Fruit fly (Drosophila melanogaster) whole organism, embryonic: ENCODE results near the gene CG33282.

Source experiments
- Adf1 ChIP-seq: fragments of 200-800 bp; sonication (Bioruptor generic); IDR thresholded peaks from 2 replicates; pipeline ENCODE4 v1.3.6; 2022; ENCODE audit warnings: missing biosample characterization, missing genetic modification characterization
- BtbVII ChIP-seq: fragments of 200-800 bp; sonication (Bioruptor generic); optimal IDR thresholded peaks from 3 replicates; lab custom pipeline; 2017; ENCODE audit warnings: missing biosample characterization, mild to moderate bottlenecking, missing genetic modification characterization
- C15 ChIP-seq: fragments of 200-800 bp; sonication (Bioruptor generic); IDR thresholded peaks from 3 replicates; pipeline ENCODE4 v1.3.6; 2022; ENCODE audit warnings: missing biosample characterization, missing genetic modification characterization
- CG12155 ChIP-seq: fragments of 200-800 bp; sonication (Bioruptor generic); optimal IDR thresholded peaks from 3 replicates; lab custom pipeline; 2016; ENCODE audit warnings: missing biosample characterization, missing genetic modification characterization
- CG13424 ChIP-seq: fragments of 200-800 bp; sonication (Bioruptor generic); optimal IDR thresholded peaks from 2 replicates; lab custom pipeline; 2019; ENCODE audit warnings: missing biosample characterization, mild to moderate bottlenecking, missing genetic modification characterization, moderate library complexity
- CG14860 ChIP-seq: fragments of 200-800 bp; sonication (Bioruptor generic); IDR thresholded peaks from 3 replicates; pipeline ENCODE4 v1.3.6; 2022; ENCODE audit warnings: missing biosample characterization, missing genetic modification characterization; ENCODE audit not compliant: partially characterized antibody
- CG15073 ChIP-seq: fragments of 200-800 bp; sonication (Bioruptor generic); optimal IDR thresholded peaks from 2 replicates; lab custom pipeline; 2016; ENCODE audit warnings: missing biosample characterization, missing genetic modification characterization
- CG34422 ChIP-seq: fragments of 200-800 bp; sonication (Bioruptor generic); IDR thresholded peaks from 3 replicates; pipeline ENCODE4 v1.3.6; 2022; ENCODE audit warnings: missing biosample characterization, missing genetic modification characterization
- CG3847 ChIP-seq: fragments of 200-800 bp; sonication (Bioruptor generic); IDR thresholded peaks from 2 replicates; pipeline ENCODE4 v1.3.6; 2022; ENCODE audit warnings: missing biosample characterization, missing genetic modification characterization
- CG3995 ChIP-seq: fragments of 200-800 bp; sonication (Bioruptor generic); optimal IDR thresholded peaks from 3 replicates; lab custom pipeline; 2016; ENCODE audit warnings: missing biosample characterization, missing genetic modification characterization
- CG6683 ChIP-seq: fragments of 200-800 bp; sonication (Bioruptor generic); optimal IDR thresholded peaks from 2 replicates; lab custom pipeline; 2017; ENCODE audit warnings: missing biosample characterization, mild to moderate bottlenecking, missing genetic modification characterization, missing genetic modification reagents
- CG8359 ChIP-seq: fragments of 200-800 bp; sonication (Bioruptor generic); optimal IDR thresholded peaks from 2 replicates; lab custom pipeline; 2017; ENCODE audit warnings: missing biosample characterization, mild to moderate bottlenecking, missing genetic modification characterization, borderline replicate concordance
- D19A ChIP-seq: fragments of 200-800 bp; optimal IDR thresholded peaks from 3 replicates; lab custom pipeline; 2019; ENCODE audit warnings: missing biosample characterization, mild to moderate bottlenecking, missing genetic modification characterization, moderate library complexity
- E2f1 ChIP-seq: fragments of 200-800 bp; sonication (Bioruptor generic); IDR thresholded peaks from 2 replicates; pipeline ENCODE4 v1.3.6; 2022; ENCODE audit warnings: missing biosample characterization, missing genetic modification characterization
- ERR ChIP-seq: fragments of 200-800 bp; sonication (Bioruptor generic); optimal IDR thresholded peaks from 2 replicates; lab custom pipeline; 2016; ENCODE audit warnings: missing biosample characterization, missing genetic modification characterization
- Hmr ChIP-seq: fragments of 200-800 bp; sonication (Bioruptor generic); optimal IDR thresholded peaks from 3 replicates; lab custom pipeline; 2017; ENCODE audit warnings: mild to moderate bottlenecking, missing biosample characterization, missing genetic modification reagents, missing genetic modification characterization
- Hr39 ChIP-seq: fragments of >200 bp; optimal IDR thresholded peaks from 2 replicates; lab custom pipeline; 2017
- Lpt ChIP-seq: fragments of >200 bp; optimal IDR thresholded peaks from 2 replicates; lab custom pipeline; 2018; ENCODE audit warnings: missing biosample characterization, missing genetic modification characterization
- Rx ChIP-seq: fragments of 200-800 bp; sonication (Bioruptor generic); IDR thresholded peaks from 2 replicates; pipeline ENCODE4 v1.3.6; 2022; ENCODE audit warnings: missing biosample characterization, missing genetic modification characterization
- Sry-β ChIP-seq: fragments of 200-800 bp; sonication (Bioruptor generic); optimal IDR thresholded peaks from 2 replicates; lab custom pipeline; 2018; ENCODE audit warnings: missing biosample characterization, mild to moderate bottlenecking, missing genetic modification characterization, moderate library complexity
- Stat92E ChIP-seq, 3 experiments: fragments of >200 bp in 2 of 3; fragments of 200-800 bp in 1 of 3; sonication (Bioruptor generic) in 1 of 3; optimal IDR thresholded peaks; 2 replicates each; lab custom pipeline; 2017 to 2019; ENCODE audit warnings: missing biosample characterization in 3 of 3, missing genetic modification characterization in 3 of 3, mild to moderate bottlenecking in 1 of 3, moderate library complexity in 1 of 3
- ab ChIP-seq: fragments of 200-800 bp; sonication (Bioruptor generic); optimal IDR thresholded peaks from 2 replicates; lab custom pipeline; 2016; ENCODE audit warnings: missing biosample characterization, missing genetic modification characterization
- ac ChIP-seq: fragments of 200-800 bp; sonication (Bioruptor generic); optimal IDR thresholded peaks from 3 replicates; lab custom pipeline; 2017; ENCODE audit warnings: missing biosample characterization, mild to moderate bottlenecking, missing genetic modification characterization
- ato ChIP-seq: fragments of 200-800 bp; sonication (Bioruptor generic); IDR thresholded peaks from 2 replicates; pipeline ENCODE4 v1.3.6; 2022; ENCODE audit warnings: missing biosample characterization, missing genetic modification characterization; ENCODE audit not compliant: partially characterized antibody
- cg ChIP-seq: fragments of 200-800 bp; sonication (Bioruptor generic); optimal IDR thresholded peaks from 3 replicates; lab custom pipeline; 2019; ENCODE audit warnings: missing biosample characterization, mild to moderate bottlenecking, missing genetic modification characterization, moderate library complexity
- chn ChIP-seq: fragments of 200-800 bp; sonication (Bioruptor generic); optimal IDR thresholded peaks from 2 replicates; lab custom pipeline; 2016; ENCODE audit warnings: missing biosample characterization, missing genetic modification characterization
- crp ChIP-seq, 2 experiments: fragments of 200-800 bp; sonication (Bioruptor generic); optimal IDR thresholded peaks; 2 replicates in 1 of 2; 3 replicates in 1 of 2; lab custom pipeline; 2017; ENCODE audit warnings: missing biosample characterization in 2 of 2, missing genetic modification characterization in 2 of 2, mild to moderate bottlenecking in 1 of 2, moderate library complexity in 1 of 2
- dan ChIP-seq: fragments of 200-800 bp; sonication (Bioruptor generic); IDR thresholded peaks from 2 replicates; pipeline ENCODE4 v1.3.6; 2022; ENCODE audit warnings: missing biosample characterization, missing genetic modification characterization
- exex ChIP-seq: fragments of 200-800 bp; sonication (Bioruptor generic); optimal IDR thresholded peaks from 4 replicates; lab custom pipeline; 2018; ENCODE audit warnings: missing biosample characterization, mild to moderate bottlenecking, missing genetic modification characterization, moderate library complexity
- fd64A ChIP-seq: fragments of 200-800 bp; sonication (Bioruptor generic); optimal IDR thresholded peaks from 3 replicates; lab custom pipeline; 2018; ENCODE audit warnings: missing biosample characterization, mild to moderate bottlenecking, missing genetic modification characterization
- gfzf ChIP-seq: fragments of 200-800 bp; sonication (Bioruptor generic); optimal IDR thresholded peaks from 2 replicates; lab custom pipeline; 2016; ENCODE audit warnings: missing biosample characterization, mild to moderate bottlenecking, missing genetic modification characterization, moderate library complexity
- lab ChIP-seq: fragments of 200-800 bp; sonication (Bioruptor generic); optimal IDR thresholded peaks from 3 replicates; lab custom pipeline; 2017; ENCODE audit warnings: missing biosample characterization, missing genetic modification characterization, mild to moderate bottlenecking, moderate library complexity, missing genetic modification reagents
- oc ChIP-seq: fragments of 200-800 bp; sonication (Bioruptor generic); optimal IDR thresholded peaks from 2 replicates; lab custom pipeline; 2018; ENCODE audit warnings: missing biosample characterization, mild to moderate bottlenecking, missing genetic modification characterization, moderate library complexity
- p53 ChIP-seq: fragments of 200-800 bp; sonication (Bioruptor generic); optimal IDR thresholded peaks from 2 replicates; lab custom pipeline; 2016; ENCODE audit warnings: missing biosample characterization, missing genetic modification characterization
- pfk ChIP-seq: fragments of 200-800 bp; sonication (Bioruptor generic); optimal IDR thresholded peaks from 2 replicates; lab custom pipeline; 2018; ENCODE audit warnings: missing biosample characterization, mild to moderate bottlenecking, missing genetic modification characterization, moderate library complexity
- psq ChIP-seq: fragments of 200-800 bp; sonication (Bioruptor generic); optimal IDR thresholded peaks from 2 replicates; lab custom pipeline; 2017; ENCODE audit warnings: missing biosample characterization, missing genetic modification characterization
- sens ChIP-seq: fragments of 200-800 bp; sonication (Bioruptor generic); peaks from one replicate; lab custom pipeline; 2016; ENCODE audit warnings: missing biosample characterization, missing genetic modification characterization
- shn ChIP-seq: fragments of 200-800 bp; sonication (Bioruptor generic); optimal IDR thresholded peaks from 3 replicates; lab custom pipeline; 2016; ENCODE audit warnings: missing biosample characterization, missing genetic modification characterization
- ssp ChIP-seq: fragments of 200-800 bp; sonication (Bioruptor generic); IDR thresholded peaks from 2 replicates; pipeline ENCODE4 v1.3.6; 2022; ENCODE audit warnings: missing biosample characterization, missing genetic modification characterization
- stwl ChIP-seq: fragments of 200-800 bp; sonication (Bioruptor generic); optimal IDR thresholded peaks from 3 replicates; lab custom pipeline; 2018; ENCODE audit warnings: missing biosample characterization, mild to moderate bottlenecking, missing genetic modification characterization, moderate library complexity
- tio ChIP-seq: fragments of 200-800 bp; sonication (Bioruptor generic); optimal IDR thresholded peaks from 2 replicates; lab custom pipeline; 2017; ENCODE audit warnings: missing biosample characterization, missing genetic modification characterization, inconsistent platforms
- tna ChIP-seq: fragments of 200-800 bp; sonication (Bioruptor generic); IDR thresholded peaks from 2 replicates; pipeline ENCODE4 v1.3.6; 2022; ENCODE audit warnings: missing biosample characterization, missing genetic modification characterization; ENCODE audit not compliant: partially characterized antibody
- trem ChIP-seq: fragments of 200-800 bp; optimal IDR thresholded peaks from 3 replicates; lab custom pipeline; 2019; ENCODE audit warnings: missing biosample characterization, mild to moderate bottlenecking, missing genetic modification characterization, moderate library complexity
- tup ChIP-seq: fragments of 200-800 bp; sonication (Bioruptor generic); optimal IDR thresholded peaks from 2 replicates; lab custom pipeline; 2016; ENCODE audit warnings: missing biosample characterization, mild to moderate bottlenecking, missing genetic modification characterization, moderate library complexity
- unpg ChIP-seq: fragments of 200-800 bp; sonication (Bioruptor generic); optimal IDR thresholded peaks from 3 replicates; lab custom pipeline; 2018; ENCODE audit warnings: missing biosample characterization, mild to moderate bottlenecking, missing genetic modification characterization, moderate library complexity
- vfl ChIP-seq: fragments of 200-800 bp; sonication (Bioruptor generic); optimal IDR thresholded peaks from 2 replicates; lab custom pipeline; 2016; ENCODE audit warnings: missing biosample characterization, missing genetic modification characterization

Gene CG33282

DNA sequence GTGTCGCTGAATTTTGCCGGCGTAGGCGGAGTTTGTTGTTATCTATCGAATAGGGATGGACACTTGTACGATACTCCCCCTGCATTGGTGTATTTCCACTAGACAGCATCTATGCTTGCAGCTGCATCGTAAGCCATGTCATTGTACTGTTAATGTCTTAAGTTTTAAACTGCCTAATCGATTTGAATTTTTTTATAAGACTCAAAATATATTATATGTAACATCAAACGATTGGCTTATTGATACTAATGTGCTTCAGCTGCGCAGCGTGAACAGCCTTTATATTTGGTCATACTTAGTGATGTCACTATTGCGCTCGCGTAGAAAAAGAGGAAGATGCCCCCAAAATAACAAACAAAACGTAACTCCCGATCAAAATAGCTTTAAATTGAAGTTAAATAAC, 49.0 kb downstream of the CG33282 start, which contains the start of the genes CG9662 and Ptpa (continued):
- TF ChIP-seq sens (peak; percentile 94), tna (GFP tag; lab: Robert Waterston, UW) (peak; percentile 70), ato (GFP tag; lab: Robert Waterston, UW) (peak; percentile 58), ERR (GFP tag; lab: Kevin White, UChicago) (peak; percentile 65), Stat92E (GFP tag; optimal IDR thresholded peaks at IDR 0.05; lab: Kevin White, UChicago) (no peak), CG3847 (peak; percentile 90), ac (no peak), tup (GFP tag; lab: Kevin White, UChicago) (peak; percentile 37), CG3995 (GFP tag; lab: Kevin White, UChicago) (peak; percentile 59), oc (no peak), CG6683 (GFP tag; lab: Kevin White, UChicago) (no peak), ssp (peak; percentile 96), ab (GFP tag; lab: Kevin White, UChicago) (peak; percentile 59), BtbVII (no peak), lab (GFP tag; lab: Kevin White, UChicago) (peak; percentile 69), unpg (peak; percentile 66), trem (peak; percentile 80), gfzf (GFP tag; lab: Kevin White, UChicago) (peak; percentile 59), CG13424 (tag; lab: Kevin White, UChicago) (peak; percentile 80), CG15073 (GFP tag; lab: Kevin White, UChicago) (peak; percentile 2), exex (tag; lab: Kevin White, UChicago) (no peak), CG8359 (peak; percentile 13), pfk (no peak), E2f1 (peak; percentile 55), CG14860 (peak; percentile 88), Rx (GFP tag; lab: Robert Waterston, UW) (peak; percentile 72), p53 (GFP tag; lab: Kevin White, UChicago) (peak; percentile 70), psq (GFP tag; lab: Kevin White, UChicago) (no peak), Lpt (GFP tag; lab: Kevin White, UChicago) (no peak), D19A (tag; lab: Kevin White, UChicago) (peak; percentile 46), fd64A (GFP tag; lab: Kevin White, UChicago) (no peak), Hr39 (lab: Kevin White, UChicago) (no peak), CG12155 (GFP tag; lab: Kevin White, UChicago) (peak; percentile 81), dan (GFP tag; lab: Robert Waterston, UW) (peak; percentile 72), Sry-β (GFP tag; lab: Kevin White, UChicago) (peak; percentile 52), C15 (GFP tag; lab: Robert Waterston, UW) (no peak), CG34422 (peak; percentile 90), Adf1 (GFP tag; lab: Robert Waterston, UW) (peak; percentile 50), stwl (peak; percentile 85), chn (peak; percentile 88), Hmr (GFP tag; lab: Kevin White, UChicago) (peak; percentile 77), cg (GFP tag; lab: Kevin White, UChicago) (no peak), shn (GFP tag; lab: Kevin White, UChicago) (peak; percentile 86), crp (GFP tag; optimal IDR thresholded peaks at IDR 0.05; lab: Kevin White, UChicago) (peak in 1 of 2 experiments; percentile 42), vfl (GFP tag; lab: Kevin White, UChicago) (peak; percentile 76), tio (GFP tag; lab: Kevin White, UChicago) (peak; percentile 72)
- TF ChIP-seq, all 482 proteins: peak for 365
